Fruit fly (Drosophila melanogaster): ENCODE data around the gene Rpp21.

The Rpp21 gene

DNA sequence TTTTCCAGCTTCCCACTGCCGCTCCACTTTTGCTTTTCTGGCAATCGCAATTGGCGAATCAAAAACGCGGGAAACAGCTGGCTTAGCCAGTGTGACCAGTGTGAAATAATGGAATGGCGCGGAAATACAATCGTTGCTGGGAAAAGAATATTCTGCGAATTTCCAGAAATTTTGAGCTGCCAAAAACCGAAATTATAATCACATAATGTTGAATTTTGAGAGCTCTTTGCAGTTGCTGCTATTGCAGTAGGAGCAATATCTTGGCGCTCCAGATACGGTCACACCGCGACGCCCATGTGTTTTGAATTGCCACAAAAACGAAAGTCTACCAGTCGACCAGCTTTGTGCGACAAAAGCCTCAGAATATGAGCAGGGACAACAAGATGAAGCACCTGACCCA, at the start of gene Rpp21, which contains the start of gene Cdc45:
TSS of gene Rpp21 (plus strand) at position 281 of the 400 bp plus-strand sequence.
TSS of gene Cdc45 (minus strand) at position 79 of the 400 bp plus-strand sequence.
- peak in 1 of 2 experiments; percentile 28 for TF ChIP-seq CTCF (optimal IDR thresholded peaks at IDR 0.05)
- no peak for TF ChIP-seq CG8478 (optimal IDR thresholded peaks at IDR 0.05)

DNA sequence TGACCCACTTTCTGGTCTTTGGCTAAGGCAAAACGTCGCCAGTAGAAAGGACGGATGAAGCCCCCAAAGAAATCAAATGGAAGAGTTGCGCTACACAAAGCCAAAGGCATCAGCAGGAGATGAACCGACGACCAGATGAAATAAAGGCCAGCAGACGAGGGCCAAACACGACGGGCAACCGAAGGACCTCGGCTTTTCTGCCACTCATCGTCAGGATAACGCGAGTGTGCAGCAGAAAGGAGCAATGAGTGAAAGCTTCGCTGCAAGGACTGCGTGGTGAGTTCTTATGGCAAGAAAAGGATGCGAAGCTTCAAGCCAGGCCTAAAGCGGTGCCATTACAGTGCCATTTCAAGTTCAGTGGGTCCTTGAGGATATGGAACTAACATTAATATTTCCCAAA, 44.6 kb upstream of the Rpp21 start:
- TF ChIP-seq CG8478 (optimal IDR thresholded peaks at IDR 0.05) (no peak), CTCF (optimal IDR thresholded peaks at IDR 0.05) (no peak)

DNA sequence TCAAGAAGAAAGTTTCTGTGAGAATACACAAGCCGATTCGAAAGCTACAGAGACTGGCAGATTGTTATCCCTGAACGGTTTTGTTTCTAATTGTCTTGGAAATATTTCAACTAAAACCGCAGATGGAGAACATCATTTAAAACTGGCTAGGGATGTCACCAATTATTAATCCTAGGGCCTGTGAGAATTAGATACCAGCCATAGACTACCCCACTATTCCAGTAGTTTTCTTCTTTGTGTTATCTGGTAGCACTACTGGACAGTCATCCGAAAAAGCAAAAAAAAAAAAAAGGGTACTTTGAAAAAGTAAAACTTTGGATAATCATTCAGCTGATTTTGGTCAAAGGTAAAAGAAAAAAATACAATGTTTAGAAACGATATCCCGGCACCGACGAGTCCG, 40.3 kb upstream of the Rpp21 start, which contains the start of gene CG18823:
TSS of gene CG18823 (plus strand) at position 301 of the 400 bp plus-strand sequence.
- TF ChIP-seq CG8478 (optimal IDR thresholded peaks at IDR 0.05) (no peak), CTCF (optimal IDR thresholded peaks at IDR 0.05) (no peak)

DNA sequence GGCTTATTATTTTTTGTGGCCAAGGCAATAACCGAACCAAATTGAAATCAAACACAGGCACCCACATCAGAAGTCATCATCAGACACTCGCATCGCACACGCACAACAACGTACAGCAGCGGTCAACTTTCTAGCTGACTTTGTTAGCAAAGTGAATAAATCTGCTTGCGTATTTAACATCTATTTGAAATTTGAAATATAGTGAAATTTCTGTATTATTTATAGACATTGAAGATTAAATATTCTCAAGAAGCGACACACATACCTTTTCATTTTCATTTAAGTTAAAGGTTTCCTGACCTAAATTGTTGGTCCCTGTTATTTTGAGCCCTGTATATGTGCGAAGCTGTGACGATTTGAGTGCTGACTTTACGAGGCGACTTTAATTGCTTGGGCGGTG, 31.7 kb upstream of the Rpp21 start:
- TF ChIP-seq CTCF (optimal IDR thresholded peaks at IDR 0.05) = no peak
- TF ChIP-seq CG8478 (optimal IDR thresholded peaks at IDR 0.05) = no peak

DNA sequence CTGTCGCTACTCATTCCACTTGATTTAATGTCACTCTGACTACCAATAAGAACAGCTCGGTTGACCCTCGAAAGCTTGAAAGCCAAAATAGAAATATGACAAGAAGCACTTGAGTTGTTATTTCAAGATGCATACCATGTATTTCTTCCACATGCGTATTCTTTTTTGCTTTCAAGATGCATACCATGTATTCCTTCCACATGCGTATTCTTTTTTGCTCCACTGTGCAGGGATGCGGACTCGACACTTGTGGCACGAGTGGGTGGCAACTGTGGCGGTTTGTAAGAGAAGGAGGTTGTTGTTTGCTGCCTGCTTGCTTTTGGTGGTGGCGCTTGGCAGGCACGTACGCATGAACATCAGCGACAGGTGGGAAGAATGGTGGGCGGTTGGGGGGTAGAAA, 24.4 kb upstream of the Rpp21 start:
- TF ChIP-seq CG8478 (optimal IDR thresholded peaks at IDR 0.05) (no peak), CTCF (optimal IDR thresholded peaks at IDR 0.05) (no peak)

DNA sequence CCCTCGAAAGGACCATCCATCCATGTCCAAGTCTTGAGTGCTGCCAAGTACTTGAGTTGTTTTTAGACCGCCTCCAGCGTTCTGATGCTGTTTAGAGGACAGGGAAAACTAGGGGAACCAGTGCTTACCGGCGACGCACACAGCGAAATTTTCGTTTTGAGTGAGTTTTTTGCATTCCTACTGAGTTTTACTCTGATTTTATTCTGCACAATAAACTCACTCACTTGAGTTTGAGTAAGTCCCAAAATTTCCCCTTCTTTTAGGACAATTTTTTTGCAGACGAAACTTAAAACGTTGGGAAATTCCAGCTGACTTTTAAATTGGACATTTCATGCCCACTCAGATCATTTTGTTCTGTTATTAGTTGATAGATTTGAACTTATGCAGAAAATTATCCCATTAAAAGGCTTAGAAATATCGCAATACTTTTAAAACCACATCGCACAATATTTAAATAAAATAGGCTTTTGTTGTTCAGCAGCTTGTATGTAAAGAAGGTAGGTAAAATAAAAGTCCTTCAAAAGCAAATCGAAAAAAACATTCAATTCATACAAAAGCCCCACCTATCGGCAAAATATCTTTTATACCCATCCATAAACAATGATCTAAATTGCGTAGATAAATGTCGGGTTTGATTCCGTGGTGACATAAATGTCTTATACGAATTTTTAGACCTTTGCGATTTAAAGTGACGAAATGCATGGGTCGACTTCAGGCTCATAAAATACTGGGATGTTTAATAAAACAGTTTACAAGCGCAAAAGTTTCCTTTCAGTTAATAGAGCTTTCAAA, 20.9 kb upstream of the Rpp21 start:
- peak; percentile 74 to 85 for TF ChIP-seq CTCF (optimal IDR thresholded peaks at IDR 0.05)
- TF ChIP-seq CG8478 (optimal IDR thresholded peaks at IDR 0.05) = no peak

DNA sequence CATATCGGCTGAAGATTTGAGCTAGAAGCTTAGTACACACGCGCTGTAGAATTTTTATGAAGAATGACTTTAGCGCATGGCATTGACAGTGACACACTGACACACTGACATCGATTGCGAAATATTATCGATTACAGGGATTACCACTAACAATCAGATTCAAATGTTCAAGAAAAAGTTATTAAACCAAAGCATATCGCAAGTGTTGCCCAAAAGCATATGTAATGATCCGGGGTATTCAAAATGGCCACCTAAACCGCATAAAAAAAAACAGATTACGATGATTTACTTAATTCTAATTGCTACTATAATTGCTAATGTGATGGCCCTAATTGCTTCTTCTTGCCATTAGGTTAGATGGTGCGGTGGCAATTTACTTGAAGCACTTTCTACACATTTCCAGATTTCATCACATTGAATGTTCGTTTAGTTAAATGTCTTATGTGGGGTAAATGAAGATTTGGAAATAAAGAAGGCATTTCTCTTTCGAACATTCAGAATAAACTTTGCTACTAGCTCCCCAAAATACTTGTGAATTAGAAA, 18.9 kb upstream of the Rpp21 start, which contains the start of the genes TfIIA-S-2 and CG14631:
TSS of gene TfIIA-S-2 (minus strand) at position 101 of the 543 bp plus-strand sequence.
TSS of gene CG14631 (plus strand) at position 493 of the 543 bp plus-strand sequence.
- TF ChIP-seq CG8478 (optimal IDR thresholded peaks at IDR 0.05) (no peak), CTCF (optimal IDR thresholded peaks at IDR 0.05) (no peak)

DNA sequence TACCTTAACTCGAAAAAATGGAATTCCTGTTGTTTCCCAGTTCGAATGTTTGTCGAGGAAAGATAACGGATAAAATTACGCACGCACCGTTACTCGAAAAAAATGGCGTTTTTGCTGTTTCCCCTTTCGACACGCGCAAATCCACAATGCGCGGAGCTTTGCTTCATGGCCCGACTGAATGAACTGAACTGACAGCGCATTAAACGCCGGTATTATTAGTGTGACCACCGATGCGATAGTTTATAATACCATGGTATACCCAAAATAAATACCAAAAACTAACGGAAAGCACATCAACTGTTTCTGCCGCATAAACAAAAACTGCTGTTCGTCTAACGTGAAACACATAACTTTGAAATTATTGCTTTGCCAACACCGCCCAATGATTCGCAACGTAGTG, 4.0 kb upstream of the Rpp21 start, which contains the start of the genes CG32814, CG11638 and CG3021:
TSS of gene CG32814 (minus strand) at position 190 of the 400 bp plus-strand sequence.
TSS of gene CG11638 (minus strand) at position 193 of the 400 bp plus-strand sequence.
TSS of gene CG3021 (plus strand) at position 281 of the 400 bp plus-strand sequence.
- no peak for TF ChIP-seq CG8478 (optimal IDR thresholded peaks at IDR 0.05)
- peak in 1 of 2 experiments; percentile 13 for TF ChIP-seq CTCF (optimal IDR thresholded peaks at IDR 0.05)

DNA sequence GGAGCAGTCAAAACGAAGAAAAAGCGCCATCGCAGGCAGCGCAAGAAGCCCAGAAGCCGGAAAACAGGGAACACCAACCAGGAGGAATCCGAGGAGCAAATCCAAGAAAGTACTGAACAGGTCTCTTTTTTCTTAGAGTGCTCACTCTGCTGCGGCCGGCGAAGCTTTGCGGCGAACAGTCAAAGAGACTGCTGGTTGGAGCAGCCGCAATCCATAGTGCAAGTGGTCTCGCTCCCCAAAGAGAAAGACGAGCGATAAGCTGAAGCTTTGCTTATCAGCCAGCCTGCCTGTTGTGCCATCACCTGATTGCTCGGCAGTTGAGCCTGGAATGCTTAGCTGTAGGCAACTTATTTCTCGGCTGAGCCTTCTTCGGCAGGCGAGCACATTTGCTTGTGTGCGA, 638 bp downstream of the Rpp21 start, which contains the start of gene CG14630:
TSS of gene CG14630 (plus strand) at position 301 of the 400 bp plus-strand sequence.
- TF ChIP-seq CTCF (optimal IDR thresholded peaks at IDR 0.05) (no peak), CG8478 (optimal IDR thresholded peaks at IDR 0.05) (no peak)

DNA sequence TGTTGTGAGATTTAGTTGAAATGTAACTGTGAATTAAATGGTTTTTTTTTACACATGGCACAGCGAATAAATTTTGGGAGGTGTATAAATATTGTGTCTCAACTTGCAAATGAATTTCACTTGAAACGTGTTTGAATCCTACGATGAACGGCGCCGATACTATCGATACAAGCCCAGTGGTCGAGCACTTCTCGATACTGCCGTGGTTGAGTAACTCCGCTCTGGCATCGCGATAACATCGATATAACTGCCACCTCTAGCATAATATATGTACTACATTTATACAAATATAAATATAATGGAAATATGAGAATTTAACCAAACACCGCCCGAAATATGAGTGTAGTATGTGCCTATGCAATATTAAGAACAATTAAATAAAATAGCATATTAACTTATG, 2.5 kb downstream of the Rpp21 start:
- TF ChIP-seq CG8478 (optimal IDR thresholded peaks at IDR 0.05) (no peak), CTCF (optimal IDR thresholded peaks at IDR 0.05) (no peak)

DNA sequence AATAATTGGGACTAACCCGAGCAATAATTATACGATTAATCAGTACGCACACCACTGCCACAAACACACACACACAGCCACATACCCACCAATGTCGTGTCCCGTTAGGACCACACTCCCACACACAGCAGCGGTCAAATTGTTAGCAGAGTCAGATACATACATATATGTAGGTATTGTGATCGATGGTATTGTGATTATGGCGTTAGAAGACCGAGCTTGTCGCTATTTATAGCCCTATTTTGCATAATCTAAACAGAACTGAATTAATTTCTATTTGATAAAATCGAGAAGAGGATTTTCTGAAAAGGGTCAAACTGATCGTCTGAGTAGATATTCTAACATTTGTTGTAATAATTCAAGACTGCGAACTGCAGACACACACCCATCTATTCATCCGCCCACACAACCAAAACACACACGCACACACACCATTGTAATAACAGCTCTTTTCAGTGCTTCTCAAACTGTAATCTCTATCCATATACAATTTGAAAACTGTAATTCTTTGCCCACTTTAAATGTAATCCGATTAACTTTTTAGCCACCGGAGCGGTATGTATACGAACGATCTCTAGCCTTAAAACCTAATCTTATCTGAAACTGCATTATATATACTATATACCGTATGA, 11.0 kb downstream of the Rpp21 start:
- TF ChIP-seq CG8478 (optimal IDR thresholded peaks at IDR 0.05) (no peak), CTCF (optimal IDR thresholded peaks at IDR 0.05) (no peak)

DNA sequence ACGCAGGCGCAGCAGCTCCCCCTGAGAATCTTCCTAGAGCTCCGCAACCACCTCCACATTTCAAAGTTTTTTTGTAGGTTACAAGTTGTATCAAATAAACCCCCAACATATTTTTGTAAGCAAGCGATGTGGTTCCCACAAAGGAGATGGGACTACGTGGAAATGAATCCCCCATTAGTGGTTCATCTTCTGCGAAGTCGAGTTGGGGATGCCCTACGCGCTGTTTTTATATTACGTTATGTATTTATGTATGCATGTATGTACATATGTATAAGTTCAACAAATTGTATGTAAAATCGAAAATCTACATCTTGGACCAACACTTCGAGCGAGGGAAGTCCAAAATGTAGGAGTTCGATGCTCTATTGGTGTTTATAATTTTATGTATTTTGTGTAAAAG, 15.4 kb downstream of the Rpp21 start, which contains the start of gene CG42259:
TSS of gene CG42259 (plus strand) at position 301 of the 400 bp plus-strand sequence.
- no peak for TF ChIP-seq CG8478 (optimal IDR thresholded peaks at IDR 0.05)
- no peak for TF ChIP-seq CTCF (optimal IDR thresholded peaks at IDR 0.05)

DNA sequence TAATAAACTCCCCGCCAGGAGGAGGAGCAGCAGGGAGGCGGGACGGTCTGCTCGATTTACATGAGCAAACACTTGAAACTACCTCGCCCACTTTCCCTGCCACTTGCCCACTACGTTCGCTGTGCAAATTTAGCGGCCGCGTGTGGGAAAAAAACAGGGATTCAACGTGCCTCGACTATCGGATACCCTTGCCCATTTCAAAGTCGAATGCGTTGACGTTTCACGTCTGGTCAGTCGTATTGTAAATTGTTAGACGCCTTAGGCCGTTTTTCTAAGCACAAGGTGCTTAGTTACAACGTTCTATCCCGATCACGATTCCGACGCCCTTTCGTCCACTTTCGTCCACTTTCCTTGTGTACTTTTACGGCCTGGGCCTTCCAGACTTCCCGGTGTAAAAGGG, 17.1 kb downstream of the Rpp21 start:
- TF ChIP-seq CG8478 (optimal IDR thresholded peaks at IDR 0.05) = no peak

DNA sequence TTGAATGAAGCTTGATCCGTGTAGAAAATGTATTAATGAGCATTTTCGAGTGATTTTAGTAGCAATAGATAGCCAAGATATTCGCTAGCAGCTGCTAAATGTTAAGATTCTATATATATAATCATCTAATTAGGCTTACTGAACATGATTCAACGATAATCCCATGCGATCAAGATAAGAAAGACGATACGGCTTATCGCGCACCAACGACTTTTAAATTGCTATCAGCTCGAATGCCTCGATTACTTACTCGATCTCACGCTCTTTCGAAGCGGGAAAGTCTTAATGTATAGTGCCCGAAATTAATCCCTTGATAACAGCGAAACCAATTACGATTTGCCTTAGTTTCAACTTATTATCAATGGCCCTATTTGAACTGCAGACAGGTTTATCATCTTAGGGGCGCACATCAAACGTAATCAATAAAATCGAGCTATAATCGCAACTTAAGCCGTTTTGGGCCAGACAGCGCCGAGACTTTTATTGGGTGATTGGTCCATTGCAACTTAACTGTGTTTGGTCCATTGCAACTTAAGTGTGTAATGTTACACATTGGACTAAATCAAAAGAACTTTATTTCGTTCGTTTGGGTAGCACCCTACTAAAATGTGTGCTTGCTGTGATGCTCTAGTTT, 20.2 kb downstream of the Rpp21 start:
- TF ChIP-seq CG8478 (optimal IDR thresholded peaks at IDR 0.05) (no peak), CTCF (optimal IDR thresholded peaks at IDR 0.05) (no peak)

DNA sequence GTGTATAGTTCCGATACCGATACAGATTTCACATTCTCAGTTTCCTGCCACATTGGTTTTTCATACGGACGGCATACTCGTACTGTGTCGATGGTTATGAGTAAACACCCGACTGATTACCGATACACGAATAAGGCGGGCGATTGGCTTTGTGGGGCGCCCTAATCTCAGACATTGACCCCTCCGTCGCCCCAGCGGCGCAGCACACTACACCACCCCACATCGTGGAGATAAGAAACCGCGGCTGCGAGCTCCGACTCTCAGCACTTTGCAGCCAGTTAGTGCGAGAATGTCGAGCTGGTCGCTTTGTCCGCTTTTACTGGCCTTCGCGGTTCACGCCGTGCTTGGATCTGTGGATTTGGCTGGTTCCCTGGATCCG, 20.7 kb downstream of the Rpp21 start, which contains the start of gene CG14629:
TSS of gene CG14629 (plus strand) at position 275 of the 379 bp plus-strand sequence.
- TF ChIP-seq CG8478 (optimal IDR thresholded peaks at IDR 0.05) = no peak
- TF ChIP-seq CTCF (optimal IDR thresholded peaks at IDR 0.05) = no peak
